Fruit fly (Drosophila melanogaster) whole organism, prepupa: ENCODE measurements around the gene Cyp6d5.

ENCODE experiments used
- Blimp-1 ChIP-seq: fragments of 200-800 bp; sonication (Bioruptor generic); optimal IDR thresholded peaks from 3 replicates; lab custom pipeline; 2017; ENCODE audit warnings: missing biosample characterization, missing genetic modification characterization, mild to moderate bottlenecking, moderate library complexity, missing genetic modification reagents
- CG10631 ChIP-seq: fragments of 200-800 bp; sonication (Bioruptor generic); optimal IDR thresholded peaks from 2 replicates; lab custom pipeline; 2016; ENCODE audit warnings: missing biosample characterization, missing genetic modification characterization
- CG10669 ChIP-seq: fragments of 200-800 bp; sonication (Bioruptor generic); optimal IDR thresholded peaks from 3 replicates; lab custom pipeline; 2018; ENCODE audit warnings: missing biosample characterization, mild to moderate bottlenecking, missing genetic modification characterization, moderate library complexity
- CG11294 ChIP-seq: fragments of 200-800 bp; sonication (Bioruptor generic); IDR thresholded peaks from 2 replicates; pipeline ENCODE4 v1.3.6; 2022; ENCODE audit warnings: missing biosample characterization, missing genetic modification characterization
- CG11902 ChIP-seq: fragments of 200-800 bp; sonication (Bioruptor generic); optimal IDR thresholded peaks from 3 replicates; lab custom pipeline; 2016; ENCODE audit warnings: missing biosample characterization, missing genetic modification characterization
- CG15336 ChIP-seq: fragments of 200-800 bp; sonication (Bioruptor generic); IDR thresholded peaks from 2 replicates; pipeline ENCODE4 v1.3.6; 2022; ENCODE audit warnings: missing biosample characterization, missing genetic modification characterization
- CG1621 ChIP-seq: fragments of 200-800 bp; sonication (Bioruptor generic); optimal IDR thresholded peaks from 3 replicates; lab custom pipeline; 2018; ENCODE audit warnings: missing biosample characterization, mild to moderate bottlenecking, missing genetic modification characterization
- CG16779 ChIP-seq: fragments of 200-800 bp; sonication (Bioruptor generic); optimal IDR thresholded peaks from 3 replicates; lab custom pipeline; 2017; ENCODE audit warnings: missing biosample characterization, mild to moderate bottlenecking, missing genetic modification characterization
- CG3032 ChIP-seq: fragments of 200-800 bp; optimal IDR thresholded peaks from 2 replicates; lab custom pipeline; 2019; ENCODE audit warnings: missing biosample characterization, mild to moderate bottlenecking, missing genetic modification characterization, moderate library complexity
- CG34406 ChIP-seq: fragments of 200-800 bp; sonication (Bioruptor generic); optimal IDR thresholded peaks from 3 replicates; lab custom pipeline; 2016; ENCODE audit warnings: missing biosample characterization, missing genetic modification characterization
- CG3919 ChIP-seq: fragments of 200-800 bp; sonication (Bioruptor generic); optimal IDR thresholded peaks from 3 replicates; lab custom pipeline; 2016; ENCODE audit warnings: missing biosample characterization, missing genetic modification characterization
- CG6163 ChIP-seq: fragments of 200-800 bp; sonication (Bioruptor generic); IDR thresholded peaks from 3 replicates; pipeline ENCODE4 v1.3.6; 2022; ENCODE audit warnings: missing biosample characterization, missing genetic modification characterization
- CG6276 ChIP-seq: fragments of 200-800 bp; sonication (Bioruptor generic); optimal IDR thresholded peaks from 2 replicates; lab custom pipeline; 2017; ENCODE audit warnings: missing biosample characterization, mild to moderate bottlenecking, missing genetic modification characterization
- CG6808 ChIP-seq: fragments of 200-800 bp; sonication (Bioruptor generic); optimal IDR thresholded peaks from 3 replicates; lab custom pipeline; 2017; ENCODE audit warnings: missing biosample characterization, missing genetic modification characterization, mild to moderate bottlenecking, moderate library complexity, missing genetic modification reagents
- CG6854 ChIP-seq: fragments of 200-800 bp; sonication (Bioruptor generic); optimal IDR thresholded peaks from 2 replicates; lab custom pipeline; 2017; ENCODE audit warnings: missing biosample characterization, mild to moderate bottlenecking, missing genetic modification characterization
- CG7368 ChIP-seq: fragments of 200-800 bp; sonication (Bioruptor generic); optimal IDR thresholded peaks from 3 replicates; lab custom pipeline; 2016; ENCODE audit warnings: missing biosample characterization, missing genetic modification characterization
- CG8119 ChIP-seq: fragments of 200-800 bp; sonication (Bioruptor generic); IDR thresholded peaks from 3 replicates; pipeline ENCODE4 v1.3.6; 2022; ENCODE audit warnings: missing biosample characterization, missing genetic modification characterization
- CG8319 ChIP-seq: fragments of 200-800 bp; sonication (Bioruptor generic); optimal IDR thresholded peaks from 3 replicates; lab custom pipeline; 2016; ENCODE audit warnings: missing biosample characterization, missing genetic modification characterization
- CG8632 ChIP-seq: fragments of 200-800 bp; sonication (Bioruptor generic); optimal IDR thresholded peaks from 3 replicates; lab custom pipeline; 2016; ENCODE audit warnings: missing biosample characterization, missing genetic modification characterization
- Eip78C ChIP-seq: fragments of 200-800 bp; sonication (Bioruptor generic); peaks from one replicate; lab custom pipeline; 2016; ENCODE audit warnings: missing biosample characterization, missing genetic modification characterization
- Eip93F ChIP-seq: fragments of 200-800 bp; sonication (Bioruptor generic); optimal IDR thresholded peaks from 2 replicates; lab custom pipeline; 2016; ENCODE audit warnings: missing biosample characterization, mild to moderate bottlenecking, missing genetic modification characterization
- Ets96B ChIP-seq: fragments of 200-800 bp; optimal IDR thresholded peaks from 2 replicates; lab custom pipeline; 2019; ENCODE audit warnings: missing biosample characterization, mild to moderate bottlenecking, missing genetic modification characterization, moderate library complexity
- Gug ChIP-seq: fragments of 200-800 bp; sonication (Bioruptor generic); IDR thresholded peaks from 2 replicates; pipeline ENCODE4 v1.3.6; 2022; ENCODE audit warnings: missing biosample characterization, missing genetic modification characterization
- Hr38 ChIP-seq: sonication (Bioruptor generic); optimal IDR thresholded peaks from 2 replicates; lab custom pipeline; 2016; ENCODE audit warnings: missing biosample characterization, missing genetic modification characterization
- Hr39 ChIP-seq: fragments of 200-800 bp; sonication (Bioruptor generic); optimal IDR thresholded peaks from 2 replicates; lab custom pipeline; 2016; ENCODE audit warnings: missing biosample characterization, missing genetic modification characterization
- Lpt ChIP-seq: fragments of 200-800 bp; sonication (Bioruptor generic); optimal IDR thresholded peaks from 3 replicates; lab custom pipeline; 2016; ENCODE audit warnings: missing biosample characterization, missing genetic modification characterization
- OdsH ChIP-seq: fragments of 200-800 bp; sonication (Bioruptor generic); optimal IDR thresholded peaks from 3 replicates; lab custom pipeline; 2016; ENCODE audit warnings: missing biosample characterization, missing genetic modification characterization
- Sox14 ChIP-seq: fragments of 200-800 bp; sonication (Bioruptor generic); optimal IDR thresholded peaks from 3 replicates; lab custom pipeline; 2016; ENCODE audit warnings: missing biosample characterization, missing genetic modification characterization
- Sox15 ChIP-seq: fragments of 200-800 bp; sonication (Bioruptor generic); optimal IDR thresholded peaks from 3 replicates; lab custom pipeline; 2016; ENCODE audit warnings: missing biosample characterization, missing genetic modification characterization
- achi ChIP-seq: fragments of 200-800 bp; sonication (Bioruptor generic); optimal IDR thresholded peaks from 3 replicates; lab custom pipeline; 2016; ENCODE audit warnings: missing biosample characterization, missing genetic modification characterization
- acj6 ChIP-seq: fragments of 200-800 bp; sonication (Bioruptor generic); optimal IDR thresholded peaks from 3 replicates; lab custom pipeline; 2016; ENCODE audit warnings: missing biosample characterization, missing genetic modification characterization
- cyc ChIP-seq: fragments of 200-800 bp; sonication (Bioruptor generic); optimal IDR thresholded peaks from 3 replicates; lab custom pipeline; 2016; ENCODE audit warnings: missing biosample characterization, missing genetic modification characterization
- dac ChIP-seq: fragments of 200-800 bp; sonication (Bioruptor generic); optimal IDR thresholded peaks from 2 replicates; lab custom pipeline; 2017; ENCODE audit warnings: missing biosample characterization, mild to moderate bottlenecking, missing genetic modification characterization
- dsx ChIP-seq: fragments of 200-800 bp; optimal IDR thresholded peaks from 3 replicates; lab custom pipeline; 2019; ENCODE audit warnings: missing biosample characterization, mild to moderate bottlenecking, missing genetic modification characterization, moderate library complexity; ENCODE audit not compliant: poor library complexity, severe bottlenecking
- eg ChIP-seq: fragments of 200-800 bp; sonication (Bioruptor generic); IDR thresholded peaks from 3 replicates; pipeline ENCODE4 v1.3.6; 2022; ENCODE audit warnings: missing biosample characterization, missing genetic modification characterization
- fd59A ChIP-seq: fragments of 200-800 bp; sonication (Bioruptor generic); optimal IDR thresholded peaks from 2 replicates; lab custom pipeline; 2017; ENCODE audit warnings: missing biosample characterization, mild to moderate bottlenecking, missing genetic modification characterization, missing genetic modification reagents
- fkh ChIP-seq: fragments of 200-800 bp; sonication (Bioruptor generic); optimal IDR thresholded peaks from 3 replicates; lab custom pipeline; 2017; ENCODE audit warnings: missing biosample characterization, mild to moderate bottlenecking, missing genetic modification characterization, moderate library complexity
- net ChIP-seq: fragments of 200-800 bp; sonication (Bioruptor generic); optimal IDR thresholded peaks from 3 replicates; lab custom pipeline; 2016; ENCODE audit warnings: missing biosample characterization, missing genetic modification characterization
- pdm3 ChIP-seq: fragments of 200-800 bp; sonication (Bioruptor generic); optimal IDR thresholded peaks from 3 replicates; lab custom pipeline; 2016; ENCODE audit warnings: missing biosample characterization, missing genetic modification characterization
- ss ChIP-seq, 2 experiments: fragments of 200-800 bp; sonication (Bioruptor generic); optimal IDR thresholded peaks; 2 replicates in 1 of 2; 3 replicates in 1 of 2; lab custom pipeline; 2017 to 2018; ENCODE audit warnings: mild to moderate bottlenecking in 2 of 2, missing biosample characterization in 2 of 2, missing genetic modification characterization in 2 of 2, moderate library complexity in 1 of 2
- svp ChIP-seq: fragments of 200-800 bp; sonication (Bioruptor generic); peaks from one replicate; lab custom pipeline; 2016; ENCODE audit warnings: missing biosample characterization, missing genetic modification characterization
- topi ChIP-seq: fragments of 200-800 bp; sonication (Bioruptor generic); optimal IDR thresholded peaks from 3 replicates; lab custom pipeline; 2016; ENCODE audit warnings: missing biosample characterization, missing genetic modification characterization
- vri ChIP-seq: fragments of 200-800 bp; sonication (Bioruptor generic); optimal IDR thresholded peaks from 3 replicates; lab custom pipeline; 2016; ENCODE audit warnings: missing biosample characterization, mild to moderate bottlenecking, missing genetic modification characterization

Gene Cyp6d5

dm6 chr3R:13989453-13989852 lies 39.6 kb upstream of the Cyp6d5 start:
- TF ChIP-seq CG6808 (GFP tag; lab: Kevin White, UChicago) (no peak), ss (GFP tag; optimal IDR thresholded peaks at IDR 0.05; lab: Kevin White, UChicago) (peak in 1 of 2 experiments; percentile 51), CG8632 (GFP tag; lab: Kevin White, UChicago) (no peak), Eip78C (peak; percentile 34), dsx (GFP tag; lab: Kevin White, UChicago) (peak; percentile 51), Ets96B (tag; lab: Kevin White, UChicago) (no peak), CG10669 (GFP tag; lab: Kevin White, UChicago) (peak; percentile 10), CG10631 (GFP tag; lab: Kevin White, UChicago) (peak; percentile 1), Hr38 (GFP tag; lab: Kevin White, UChicago) (no peak), topi (GFP tag; lab: Kevin White, UChicago) (no peak), CG16779 (tag; lab: Kevin White, UChicago) (no peak), CG3919 (GFP tag; lab: Kevin White, UChicago) (no peak), CG6163 (GFP tag; lab: Robert Waterston, UW) (no peak), Hr39 (no peak)

- TF ChIP-seq fkh (peak; percentile 80), pdm3 (no peak), dsx (GFP tag; lab: Kevin White, UChicago) (peak; percentile 65)
Observed at dm6 chr3R:13990109-13990508, 38.9 kb upstream of the Cyp6d5 start.

dm6 chr3R:13992126-13992535 lies 36.9 kb upstream of the Cyp6d5 start:
- TF ChIP-seq CG8632 (GFP tag; lab: Kevin White, UChicago) (no peak), CG3032 (tag; lab: Kevin White, UChicago) (no peak), eg (GFP tag; lab: Robert Waterston, UW) (peak; percentile 78), cyc (GFP tag; lab: Kevin White, UChicago) (no peak), CG6163 (GFP tag; lab: Robert Waterston, UW) (peak; percentile 60; the same call in 2 of the 3 replicates), achi (no peak), svp (GFP tag; lab: Kevin White, UChicago) (no peak), CG34406 (GFP tag; lab: Kevin White, UChicago) (no peak), Lpt (GFP tag; lab: Kevin White, UChicago) (peak; percentile 29), fkh (no peak), CG11902 (GFP tag; lab: Kevin White, UChicago) (no peak), CG10631 (GFP tag; lab: Kevin White, UChicago) (no peak), CG8319 (GFP tag; lab: Kevin White, UChicago) (no peak), fd59A (GFP tag; lab: Kevin White, UChicago) (no peak), CG6276 (peak; percentile 71), vri (GFP tag; lab: Kevin White, UChicago) (peak; percentile 76), OdsH (GFP tag; lab: Kevin White, UChicago) (no peak), topi (GFP tag; lab: Kevin White, UChicago) (no peak), CG1621 (tag; lab: Kevin White, UChicago) (no peak), dac (GFP tag; lab: Kevin White, UChicago) (no peak), CG11294 (GFP tag; lab: Robert Waterston, UW) (no peak), Gug (no peak), acj6 (GFP tag; lab: Kevin White, UChicago) (no peak), CG6854 (GFP tag; lab: Kevin White, UChicago) (peak; percentile 73), CG15336 (peak; percentile 54; the same call in 1 of the 2 replicates), CG7368 (GFP tag; lab: Kevin White, UChicago) (no peak), Blimp-1 (peak; percentile 37), net (GFP tag; lab: Kevin White, UChicago) (peak; percentile 39), CG8119 (GFP tag; lab: Robert Waterston, UW) (peak; percentile 72), Eip78C (peak; percentile 56), Sox15 (no peak), Ets96B (tag; lab: Kevin White, UChicago) (no peak), Sox14 (no peak), CG10669 (GFP tag; lab: Kevin White, UChicago) (no peak), Eip93F (GFP tag; lab: Kevin White, UChicago) (peak; percentile 5)
- TF ChIP-seq, all 60 proteins: peak for 12
